Fruit fly (Drosophila melanogaster) whole organism, prepupa: Measurements from ENCODE around the gene CG3081.

Source experiments
- Blimp-1 ChIP-seq: fragments of 200-800 bp; sonication (Bioruptor generic); optimal IDR thresholded peaks from 3 replicates; lab custom pipeline; 2017; ENCODE audit warnings: missing biosample characterization, missing genetic modification characterization, mild to moderate bottlenecking, moderate library complexity, missing genetic modification reagents
- CG10631 ChIP-seq: fragments of 200-800 bp; sonication (Bioruptor generic); optimal IDR thresholded peaks from 2 replicates; lab custom pipeline; 2016; ENCODE audit warnings: missing biosample characterization, missing genetic modification characterization
- CG11294 ChIP-seq: fragments of 200-800 bp; sonication (Bioruptor generic); IDR thresholded peaks from 2 replicates; pipeline ENCODE4 v1.3.6; 2022; ENCODE audit warnings: missing biosample characterization, missing genetic modification characterization
- CG11902 ChIP-seq: fragments of 200-800 bp; sonication (Bioruptor generic); optimal IDR thresholded peaks from 3 replicates; lab custom pipeline; 2016; ENCODE audit warnings: missing biosample characterization, missing genetic modification characterization
- CG15336 ChIP-seq: fragments of 200-800 bp; sonication (Bioruptor generic); IDR thresholded peaks from 2 replicates; pipeline ENCODE4 v1.3.6; 2022; ENCODE audit warnings: missing biosample characterization, missing genetic modification characterization
- CG16779 ChIP-seq: fragments of 200-800 bp; sonication (Bioruptor generic); optimal IDR thresholded peaks from 3 replicates; lab custom pipeline; 2017; ENCODE audit warnings: missing biosample characterization, mild to moderate bottlenecking, missing genetic modification characterization
- CG3032 ChIP-seq: fragments of 200-800 bp; optimal IDR thresholded peaks from 2 replicates; lab custom pipeline; 2019; ENCODE audit warnings: missing biosample characterization, mild to moderate bottlenecking, missing genetic modification characterization, moderate library complexity
- CG31627 ChIP-seq: fragments of 200-800 bp; sonication (Bioruptor generic); optimal IDR thresholded peaks from 3 replicates; lab custom pipeline; 2016; ENCODE audit warnings: missing biosample characterization, missing genetic modification characterization
- CG32006 ChIP-seq: fragments of 200-800 bp; sonication (Bioruptor generic); optimal IDR thresholded peaks from 3 replicates; lab custom pipeline; 2017; ENCODE audit warnings: missing biosample characterization, mild to moderate bottlenecking, missing genetic modification characterization
- CG34406 ChIP-seq: fragments of 200-800 bp; sonication (Bioruptor generic); optimal IDR thresholded peaks from 3 replicates; lab custom pipeline; 2016; ENCODE audit warnings: missing biosample characterization, missing genetic modification characterization
- CG3919 ChIP-seq: fragments of 200-800 bp; sonication (Bioruptor generic); optimal IDR thresholded peaks from 3 replicates; lab custom pipeline; 2016; ENCODE audit warnings: missing biosample characterization, missing genetic modification characterization
- CG6163 ChIP-seq: fragments of 200-800 bp; sonication (Bioruptor generic); IDR thresholded peaks from 3 replicates; pipeline ENCODE4 v1.3.6; 2022; ENCODE audit warnings: missing biosample characterization, missing genetic modification characterization
- CG6276 ChIP-seq: fragments of 200-800 bp; sonication (Bioruptor generic); optimal IDR thresholded peaks from 2 replicates; lab custom pipeline; 2017; ENCODE audit warnings: missing biosample characterization, mild to moderate bottlenecking, missing genetic modification characterization
- CG6792 ChIP-seq: fragments of 200-800 bp; sonication (Bioruptor generic); optimal IDR thresholded peaks from 3 replicates; lab custom pipeline; 2016; ENCODE audit warnings: missing biosample characterization, missing genetic modification characterization
- CG6808 ChIP-seq: fragments of 200-800 bp; sonication (Bioruptor generic); optimal IDR thresholded peaks from 3 replicates; lab custom pipeline; 2017; ENCODE audit warnings: missing biosample characterization, missing genetic modification characterization, mild to moderate bottlenecking, moderate library complexity, missing genetic modification reagents
- CG6854 ChIP-seq: fragments of 200-800 bp; sonication (Bioruptor generic); optimal IDR thresholded peaks from 2 replicates; lab custom pipeline; 2017; ENCODE audit warnings: missing biosample characterization, mild to moderate bottlenecking, missing genetic modification characterization
- CG7368 ChIP-seq: fragments of 200-800 bp; sonication (Bioruptor generic); optimal IDR thresholded peaks from 3 replicates; lab custom pipeline; 2016; ENCODE audit warnings: missing biosample characterization, missing genetic modification characterization
- CG8119 ChIP-seq: fragments of 200-800 bp; sonication (Bioruptor generic); IDR thresholded peaks from 3 replicates; pipeline ENCODE4 v1.3.6; 2022; ENCODE audit warnings: missing biosample characterization, missing genetic modification characterization
- CG8319 ChIP-seq: fragments of 200-800 bp; sonication (Bioruptor generic); optimal IDR thresholded peaks from 3 replicates; lab custom pipeline; 2016; ENCODE audit warnings: missing biosample characterization, missing genetic modification characterization
- CG8632 ChIP-seq: fragments of 200-800 bp; sonication (Bioruptor generic); optimal IDR thresholded peaks from 3 replicates; lab custom pipeline; 2016; ENCODE audit warnings: missing biosample characterization, missing genetic modification characterization
- Eip75B ChIP-seq: fragments of 200-800 bp; sonication (Bioruptor generic); optimal IDR thresholded peaks from 3 replicates; lab custom pipeline; 2016; ENCODE audit warnings: missing biosample characterization, missing genetic modification characterization
- Eip78C ChIP-seq: fragments of 200-800 bp; sonication (Bioruptor generic); peaks from one replicate; lab custom pipeline; 2016; ENCODE audit warnings: missing biosample characterization, missing genetic modification characterization
- Eip93F ChIP-seq: fragments of 200-800 bp; sonication (Bioruptor generic); optimal IDR thresholded peaks from 2 replicates; lab custom pipeline; 2016; ENCODE audit warnings: missing biosample characterization, mild to moderate bottlenecking, missing genetic modification characterization
- Ets96B ChIP-seq: fragments of 200-800 bp; optimal IDR thresholded peaks from 2 replicates; lab custom pipeline; 2019; ENCODE audit warnings: missing biosample characterization, mild to moderate bottlenecking, missing genetic modification characterization, moderate library complexity
- Gug ChIP-seq: fragments of 200-800 bp; sonication (Bioruptor generic); IDR thresholded peaks from 2 replicates; pipeline ENCODE4 v1.3.6; 2022; ENCODE audit warnings: missing biosample characterization, missing genetic modification characterization
- Hr39 ChIP-seq: fragments of 200-800 bp; sonication (Bioruptor generic); optimal IDR thresholded peaks from 2 replicates; lab custom pipeline; 2016; ENCODE audit warnings: missing biosample characterization, missing genetic modification characterization
- Hr4 ChIP-seq: fragments of 200-800 bp; sonication (Bioruptor generic); optimal IDR thresholded peaks from 3 replicates; lab custom pipeline; 2016; ENCODE audit warnings: missing biosample characterization, missing genetic modification characterization
- OdsH ChIP-seq: fragments of 200-800 bp; sonication (Bioruptor generic); optimal IDR thresholded peaks from 3 replicates; lab custom pipeline; 2016; ENCODE audit warnings: missing biosample characterization, missing genetic modification characterization
- Smox ChIP-seq: fragments of 200-800 bp; sonication (Bioruptor generic); optimal IDR thresholded peaks from 3 replicates; lab custom pipeline; 2016; ENCODE audit warnings: missing biosample characterization, missing genetic modification characterization
- Sox15 ChIP-seq: fragments of 200-800 bp; sonication (Bioruptor generic); optimal IDR thresholded peaks from 3 replicates; lab custom pipeline; 2016; ENCODE audit warnings: missing biosample characterization, missing genetic modification characterization
- achi ChIP-seq: fragments of 200-800 bp; sonication (Bioruptor generic); optimal IDR thresholded peaks from 3 replicates; lab custom pipeline; 2016; ENCODE audit warnings: missing biosample characterization, missing genetic modification characterization
- acj6 ChIP-seq: fragments of 200-800 bp; sonication (Bioruptor generic); optimal IDR thresholded peaks from 3 replicates; lab custom pipeline; 2016; ENCODE audit warnings: missing biosample characterization, missing genetic modification characterization
- cyc ChIP-seq: fragments of 200-800 bp; sonication (Bioruptor generic); optimal IDR thresholded peaks from 3 replicates; lab custom pipeline; 2016; ENCODE audit warnings: missing biosample characterization, missing genetic modification characterization
- dac ChIP-seq: fragments of 200-800 bp; sonication (Bioruptor generic); optimal IDR thresholded peaks from 2 replicates; lab custom pipeline; 2017; ENCODE audit warnings: missing biosample characterization, mild to moderate bottlenecking, missing genetic modification characterization
- dsx ChIP-seq: fragments of 200-800 bp; optimal IDR thresholded peaks from 3 replicates; lab custom pipeline; 2019; ENCODE audit warnings: missing biosample characterization, mild to moderate bottlenecking, missing genetic modification characterization, moderate library complexity; ENCODE audit not compliant: poor library complexity, severe bottlenecking
- eg ChIP-seq: fragments of 200-800 bp; sonication (Bioruptor generic); IDR thresholded peaks from 3 replicates; pipeline ENCODE4 v1.3.6; 2022; ENCODE audit warnings: missing biosample characterization, missing genetic modification characterization
- esn ChIP-seq: fragments of 200-800 bp; sonication (Bioruptor generic); optimal IDR thresholded peaks from 2 replicates; lab custom pipeline; 2016; ENCODE audit warnings: missing biosample characterization, mild to moderate bottlenecking, missing genetic modification characterization, moderate library complexity
- fkh ChIP-seq: fragments of 200-800 bp; sonication (Bioruptor generic); optimal IDR thresholded peaks from 3 replicates; lab custom pipeline; 2017; ENCODE audit warnings: missing biosample characterization, mild to moderate bottlenecking, missing genetic modification characterization, moderate library complexity
- lz ChIP-seq: fragments of 200-800 bp; sonication (Bioruptor generic); optimal IDR thresholded peaks from 3 replicates; lab custom pipeline; 2016; ENCODE audit warnings: missing biosample characterization, missing genetic modification characterization
- net ChIP-seq: fragments of 200-800 bp; sonication (Bioruptor generic); optimal IDR thresholded peaks from 3 replicates; lab custom pipeline; 2016; ENCODE audit warnings: missing biosample characterization, missing genetic modification characterization
- pdm3 ChIP-seq: fragments of 200-800 bp; sonication (Bioruptor generic); optimal IDR thresholded peaks from 3 replicates; lab custom pipeline; 2016; ENCODE audit warnings: missing biosample characterization, missing genetic modification characterization
- salr ChIP-seq, 2 experiments: fragments of 200-800 bp; sonication (Bioruptor generic); optimal IDR thresholded peaks; 3 replicates each; lab custom pipeline; 2016 to 2018; ENCODE audit warnings: missing biosample characterization in 2 of 2, missing genetic modification characterization in 2 of 2, mild to moderate bottlenecking in 1 of 2
- spab ChIP-seq: fragments of 200-800 bp; sonication (Bioruptor generic); optimal IDR thresholded peaks from 2 replicates; lab custom pipeline; 2017; ENCODE audit warnings: missing biosample characterization, mild to moderate bottlenecking, missing genetic modification characterization, missing genetic modification reagents
- ss ChIP-seq, 2 experiments: fragments of 200-800 bp; sonication (Bioruptor generic); optimal IDR thresholded peaks; 2 replicates in 1 of 2; 3 replicates in 1 of 2; lab custom pipeline; 2017 to 2018; ENCODE audit warnings: mild to moderate bottlenecking in 2 of 2, missing biosample characterization in 2 of 2, missing genetic modification characterization in 2 of 2, moderate library complexity in 1 of 2
- svp ChIP-seq: fragments of 200-800 bp; sonication (Bioruptor generic); peaks from one replicate; lab custom pipeline; 2016; ENCODE audit warnings: missing biosample characterization, missing genetic modification characterization
- topi ChIP-seq: fragments of 200-800 bp; sonication (Bioruptor generic); optimal IDR thresholded peaks from 3 replicates; lab custom pipeline; 2016; ENCODE audit warnings: missing biosample characterization, missing genetic modification characterization
- vri ChIP-seq: fragments of 200-800 bp; sonication (Bioruptor generic); optimal IDR thresholded peaks from 3 replicates; lab custom pipeline; 2016; ENCODE audit warnings: missing biosample characterization, mild to moderate bottlenecking, missing genetic modification characterization

CG3081 gene

dm6 chrX:4687778-4688399, 44.1 kb upstream of the CG3081 start, which contains the start of gene ctp (continued):
- peak; percentile 47 for TF ChIP-seq CG6854 (GFP tag; lab: Kevin White, UChicago)
- peak; percentile 68 for TF ChIP-seq pdm3 (GFP tag; lab: Kevin White, UChicago)
- peak; percentile 3 for TF ChIP-seq CG3032
- peak; percentile 60 for TF ChIP-seq esn (GFP tag; lab: Kevin White, UChicago)
- TF ChIP-seq CG10631 (GFP tag; lab: Kevin White, UChicago), result peak; percentile 36
- peak; percentile 67 for TF ChIP-seq svp (GFP tag; lab: Kevin White, UChicago)
- TF ChIP-seq dsx (GFP tag; lab: Kevin White, UChicago), result peak; percentile 38
- TF ChIP-seq salr (GFP tag; optimal IDR thresholded peaks at IDR 0.05; lab: Kevin White, UChicago), result no peak
- TF ChIP-seq CG6276 (GFP tag; lab: Kevin White, UChicago), result no peak
- peak; percentile 6 for TF ChIP-seq Eip75B (GFP tag; lab: Kevin White, UChicago)
- TF ChIP-seq Blimp-1 (GFP tag; lab: Kevin White, UChicago), result no peak
- peak; percentile 15; the same call in 1 of the 2 replicates for TF ChIP-seq CG15336 (GFP tag; lab: Robert Waterston, UW)
- peak; percentile 34 for TF ChIP-seq CG6808 (GFP tag; lab: Kevin White, UChicago)
- peak; percentile 46 for TF ChIP-seq Smox (GFP tag; lab: Kevin White, UChicago)
- peak; percentile 43 for TF ChIP-seq CG31627 (GFP tag; lab: Kevin White, UChicago)
- TF ChIP-seq CG8632 (GFP tag; lab: Kevin White, UChicago), result no peak
- TF ChIP-seq CG32006 (GFP tag; lab: Kevin White, UChicago), result peak; percentile 32
- TF ChIP-seq Eip93F (GFP tag; lab: Kevin White, UChicago), result no peak
- peak; percentile 49 for TF ChIP-seq achi (GFP tag; lab: Kevin White, UChicago)
- peak; percentile 52; the same call in 1 of the 3 replicates for TF ChIP-seq eg (GFP tag; lab: Robert Waterston, UW)
- TF ChIP-seq cyc (GFP tag; lab: Kevin White, UChicago), result peak; percentile 18
- TF ChIP-seq Gug, result 0 out of 2 replicates have a peak, but pooled peaks have one; percentile 10
- TF ChIP-seq CG34406 (GFP tag; lab: Kevin White, UChicago), result no peak
- TF ChIP-seq lz (GFP tag; lab: Kevin White, UChicago), result peak; percentile 33
- peak; percentile 20 for TF ChIP-seq Hr4 (GFP tag; lab: Kevin White, UChicago)
- TF ChIP-seq acj6, result peak; percentile 44
- peak; percentile 29 for TF ChIP-seq CG6792 (GFP tag; lab: Kevin White, UChicago)
- peak; percentile 43 for TF ChIP-seq Hr39 (GFP tag; lab: Kevin White, UChicago)
- TF ChIP-seq CG3919, result peak; percentile 35
- TF ChIP-seq net (GFP tag; lab: Kevin White, UChicago), result peak; percentile 48
- TF ChIP-seq dac (GFP tag; lab: Kevin White, UChicago), result no peak
- TF ChIP-seq Sox15 (GFP tag; lab: Kevin White, UChicago), result no peak
- TF ChIP-seq CG16779 (tag; lab: Kevin White, UChicago), result peak; percentile 63
- TF ChIP-seq spab, result no peak
- no peak for TF ChIP-seq CG11294 (GFP tag; lab: Robert Waterston, UW)
- TF ChIP-seq CG8119, result 0 out of 3 replicates have a peak, but pooled peaks have one; percentile 24

- TF ChIP-seq CG3032 (no peak), vri (no peak), cyc (GFP tag; lab: Kevin White, UChicago) (no peak), CG7368 (GFP tag; lab: Kevin White, UChicago) (no peak), Eip78C (no peak), CG6808 (GFP tag; lab: Kevin White, UChicago) (no peak), Ets96B (tag; lab: Kevin White, UChicago) (no peak), fkh (GFP tag; lab: Kevin White, UChicago) (no peak), CG11902 (GFP tag; lab: Kevin White, UChicago) (no peak), eg (GFP tag; lab: Robert Waterston, UW) (no peak), CG15336 (GFP tag; lab: Robert Waterston, UW) (no peak), CG6163 (GFP tag; lab: Robert Waterston, UW) (no peak), CG6276 (GFP tag; lab: Kevin White, UChicago) (no peak), CG8319 (GFP tag; lab: Kevin White, UChicago) (no peak), OdsH (GFP tag; lab: Kevin White, UChicago) (no peak), dac (GFP tag; lab: Kevin White, UChicago) (no peak), topi (GFP tag; lab: Kevin White, UChicago) (no peak), net (GFP tag; lab: Kevin White, UChicago) (no peak), svp (GFP tag; lab: Kevin White, UChicago) (no peak), ss (GFP tag; optimal IDR thresholded peaks at IDR 0.05; lab: Kevin White, UChicago) (no peak)
Observed at dm6 chrX:4686723-4687122, 42.9 kb upstream of the CG3081 start, which contains the start of gene Pp2C1. Gene Pp2C1, minus strand, starts transcription at chrX:4686903.
